Worm (Caenorhabditis elegans): ENCODE measurements around the gene mgrn-1.

- TF ChIP-seq aly-1 (tag; optimal IDR thresholded peaks at IDR 0.05) (no peak), ama-1 (optimal IDR thresholded peaks at IDR 0.05) (no peak), ceh-13 (GFP tag; optimal IDR thresholded peaks at IDR 0.05) (no peak), tbx-11 (GFP tag; IDR thresholded peaks at IDR 0.05) (no peak), pes-1 (GFP tag; IDR thresholded peaks at IDR 0.05) (no peak)
Observed at ce11 chrX:14267170-14267569, 44.3 kb downstream of the mgrn-1 start.
